Fruit fly (Drosophila melanogaster) ovary, adult (tissue): ENCODE results near the gene CG43168.
A peak's percentile ranks its signal among the peaks of the same experiment; 100 is the strongest.

Source experiments
- CG17801 ChIP-seq: fragments of 200-800 bp; optimal IDR thresholded peaks from 2 replicates; lab custom pipeline; 2019; ENCODE audit warnings: missing biosample characterization, mild to moderate bottlenecking, missing genetic modification characterization, moderate library complexity; ENCODE audit not compliant: partially characterized antibody

The CG43168 gene

DNA sequence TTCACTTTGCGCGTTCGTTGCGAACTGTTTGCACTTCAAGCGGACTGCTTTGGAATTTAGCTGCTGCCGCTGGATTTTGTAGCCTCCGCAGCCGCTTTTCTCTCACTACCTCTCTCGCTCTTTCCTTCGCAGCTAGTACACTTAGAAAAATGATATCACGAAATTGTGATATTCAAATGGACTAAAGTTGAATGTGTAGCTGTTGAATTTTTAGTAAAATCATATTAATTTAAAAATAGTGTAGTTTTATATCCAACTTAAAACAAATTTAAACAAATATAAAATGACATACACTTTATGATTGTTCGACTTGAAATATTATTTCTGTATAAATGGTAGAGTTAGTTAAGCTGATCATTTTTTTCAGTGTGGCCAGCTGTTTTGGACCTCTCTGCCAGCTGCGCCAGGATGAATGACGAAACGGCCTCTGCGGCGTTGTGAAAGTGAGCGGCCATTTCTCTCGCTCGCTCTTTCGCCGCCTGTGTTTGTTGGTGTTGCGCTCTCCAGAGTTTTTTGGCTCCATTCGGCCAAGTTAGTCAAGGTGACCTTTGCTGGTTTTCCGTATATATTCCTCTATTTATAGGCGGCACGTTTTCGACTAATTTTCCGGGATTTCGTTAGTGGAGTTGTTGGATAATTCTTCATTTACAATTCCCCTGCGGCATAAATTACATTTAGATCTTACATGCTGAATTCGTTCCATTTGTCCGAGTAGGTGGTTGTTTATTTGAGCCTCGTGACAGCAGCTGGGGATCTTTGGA lies 12.8 kb upstream of the CG43168 start, which contains the start of gene Ldh:
Gene Ldh, minus strand, starts transcription at position 51 of the 761 bp plus-strand sequence.
- TF ChIP-seq CG17801: peak; percentile 75

- TF ChIP-seq CG17801: no peak
Observed at dm6 chr3L:6263470-6263869, 12.1 kb upstream of the CG43168 start.

dm6 chr3L:6263896-6264841 lies 11.4 kb upstream of the CG43168 start:
- TF ChIP-seq CG17801: no peak

- TF ChIP-seq CG17801: no peak
Observed at dm6 chr3L:6266321-6266720, 9.3 kb upstream of the CG43168 start.

DNA sequence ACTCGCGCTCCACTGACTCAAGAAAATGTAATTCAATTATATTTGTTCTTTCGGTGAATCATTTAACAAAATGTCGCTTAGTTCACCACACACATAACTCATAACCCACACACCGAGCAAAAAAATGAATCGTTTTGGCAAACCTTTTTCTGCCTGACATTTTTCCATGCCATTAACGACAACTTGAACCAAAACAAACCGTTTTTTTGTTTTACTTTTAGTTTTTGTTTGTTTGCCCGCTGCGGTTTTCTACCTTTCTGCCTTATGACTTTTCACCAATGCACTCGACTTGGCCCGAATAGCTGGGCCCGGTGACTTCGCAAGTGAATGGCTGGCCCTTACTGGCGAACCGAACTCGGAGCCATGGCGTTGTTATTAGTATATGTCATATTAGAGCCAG lies 8.1 kb upstream of the CG43168 start:
- TF ChIP-seq CG17801: no peak

dm6 chr3L:6268076-6268475 lies 7.5 kb upstream of the CG43168 start:
- no peak for TF ChIP-seq CG17801

- no peak for TF ChIP-seq CG17801
Observed at dm6 chr3L:6269003-6269402, 6.6 kb upstream of the CG43168 start.

dm6 chr3L:6270283-6270682 lies 5.3 kb upstream of the CG43168 start:
- TF ChIP-seq CG17801: no peak

- TF ChIP-seq CG17801: no peak
Observed at dm6 chr3L:6274929-6275328, 658 bp upstream of the CG43168 start.

DNA sequence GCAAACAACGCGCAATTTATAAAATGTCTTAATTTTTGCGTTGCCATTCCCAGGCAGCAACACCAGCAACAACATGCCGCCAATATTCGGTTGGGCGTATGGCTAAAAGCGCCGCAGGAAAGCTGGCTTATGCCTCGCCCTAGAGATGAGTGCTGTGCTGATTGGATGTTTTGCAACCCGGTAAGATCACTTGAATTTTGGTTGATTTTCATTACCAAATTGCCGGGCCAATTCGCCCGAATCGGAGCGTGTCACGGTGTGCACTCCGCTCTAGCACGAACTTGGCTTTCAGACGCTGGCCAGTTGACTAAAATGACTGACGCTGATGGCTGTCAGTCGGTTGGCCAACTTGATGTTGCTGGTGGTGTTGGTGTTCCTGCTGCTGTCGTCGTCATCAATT lies 9.8 kb downstream of the CG43168 start:
- no peak for TF ChIP-seq CG17801

- no peak for TF ChIP-seq CG17801
Observed at dm6 chr3L:6296611-6297010, 21.0 kb downstream of the CG43168 start.

DNA sequence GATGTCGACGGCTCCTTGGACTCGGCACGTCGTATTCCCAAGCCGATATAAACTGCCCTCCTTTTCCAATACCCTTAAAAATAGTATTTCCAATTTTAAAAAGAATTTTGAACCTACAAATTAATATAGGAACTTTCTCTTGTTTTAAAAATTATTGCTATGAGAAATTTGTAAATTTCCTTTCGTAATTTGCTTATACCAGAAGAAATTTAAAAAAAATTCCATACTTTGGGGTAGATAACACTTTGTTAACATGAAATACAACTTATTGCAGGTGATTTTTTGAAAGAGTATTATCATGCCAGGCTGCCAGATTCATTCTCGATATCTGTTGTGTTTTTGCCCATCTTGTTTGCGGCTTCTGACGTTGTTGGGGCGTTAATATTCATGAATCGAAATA lies 26.9 kb downstream of the CG43168 start:
- no peak for TF ChIP-seq CG17801

- no peak for TF ChIP-seq CG17801
Observed at dm6 chr3L:6304859-6305258, 29.3 kb downstream of the CG43168 start.

- TF ChIP-seq CG17801: no peak
Observed at dm6 chr3L:6307298-6307697, 31.7 kb downstream of the CG43168 start.

- no peak for TF ChIP-seq CG17801
Observed at dm6 chr3L:6308596-6308995, 33.0 kb downstream of the CG43168 start.

DNA sequence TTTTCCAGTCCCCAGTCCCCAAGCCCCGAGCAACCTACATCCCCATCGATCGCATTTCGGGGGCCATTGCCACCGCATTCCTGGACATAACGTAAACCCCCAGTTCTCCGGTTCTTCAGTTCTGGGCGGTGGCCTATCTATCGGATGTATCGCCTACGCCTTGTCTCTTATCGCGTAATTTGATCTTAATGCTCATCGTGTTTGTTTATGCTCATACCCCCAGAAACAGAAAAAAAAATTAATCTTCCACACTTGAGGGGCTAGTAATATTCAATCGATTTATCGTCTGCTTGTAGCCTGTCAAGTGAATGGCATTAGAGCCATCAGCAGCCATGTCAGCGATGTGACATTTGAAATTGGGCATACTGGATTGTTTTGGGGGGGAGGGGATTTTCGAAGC lies 34.1 kb downstream of the CG43168 start:
- TF ChIP-seq CG17801: no peak

- no peak for TF ChIP-seq CG17801
Observed at dm6 chr3L:6310489-6310888, 34.9 kb downstream of the CG43168 start.
